Fruit fly (Drosophila melanogaster) whole organism, embryonic: ENCODE data around the gene Cdc7.
A peak's percentile ranks its signal among the peaks of the same experiment; 100 is the strongest.

Experiments
- CG10321 ChIP-seq: fragments of 200-800 bp; sonication (Bioruptor generic); IDR thresholded peaks from 2 replicates; pipeline ENCODE4 v1.3.6; 2022; ENCODE audit warnings: missing biosample characterization, missing genetic modification characterization
- CG10431 ChIP-seq: fragments of 200-800 bp; sonication (Bioruptor generic); optimal IDR thresholded peaks from 3 replicates; lab custom pipeline; 2018; ENCODE audit warnings: missing biosample characterization, mild to moderate bottlenecking, missing genetic modification characterization
- CG10565 ChIP-seq: fragments of 200-800 bp; sonication (Bioruptor generic); optimal IDR thresholded peaks from 3 replicates; lab custom pipeline; 2016; ENCODE audit warnings: missing biosample characterization, mild to moderate bottlenecking, missing genetic modification characterization
- CG1233 ChIP-seq: fragments of 200-800 bp; sonication (Bioruptor generic); optimal IDR thresholded peaks from 4 replicates; lab custom pipeline; 2018; ENCODE audit warnings: missing biosample characterization, mild to moderate bottlenecking, missing genetic modification characterization
- CG13123 ChIP-seq: fragments of 200-800 bp; sonication (Bioruptor generic); optimal IDR thresholded peaks from 2 replicates; lab custom pipeline; 2016; ENCODE audit warnings: missing biosample characterization, missing genetic modification characterization
- CG13287 ChIP-seq: fragments of 200-800 bp; sonication (Bioruptor generic); IDR thresholded peaks from 2 replicates; pipeline ENCODE4 v1.3.6; 2022; ENCODE audit warnings: missing biosample characterization, missing genetic modification characterization; ENCODE audit not compliant: partially characterized antibody
- CG14667 ChIP-seq: fragments of 200-800 bp; sonication (Bioruptor generic); IDR thresholded peaks from 2 replicates; pipeline ENCODE4 v1.3.6; 2022; ENCODE audit warnings: missing biosample characterization, missing genetic modification characterization
- CG16815 ChIP-seq: fragments of 200-800 bp; sonication (Bioruptor generic); optimal IDR thresholded peaks from 3 replicates; lab custom pipeline; 2017; ENCODE audit warnings: missing biosample characterization, mild to moderate bottlenecking, missing genetic modification characterization
- CG2889 ChIP-seq: fragments of 200-800 bp; sonication (Bioruptor generic); IDR thresholded peaks from 3 replicates; pipeline ENCODE4 v1.3.6; 2022; ENCODE audit warnings: missing biosample characterization, missing genetic modification characterization
- CG3065 ChIP-seq: fragments of 200-800 bp; sonication (Bioruptor generic); optimal IDR thresholded peaks from 2 replicates; lab custom pipeline; 2016; ENCODE audit warnings: missing biosample characterization, missing genetic modification characterization
- CG31224 ChIP-seq: fragments of 200-800 bp; sonication (Bioruptor generic); IDR thresholded peaks from 2 replicates; pipeline ENCODE4 v1.3.6; 2022; ENCODE audit warnings: missing biosample characterization, missing genetic modification characterization
- CG3407 ChIP-seq: fragments of 200-800 bp; sonication (Bioruptor generic); optimal IDR thresholded peaks from 2 replicates; lab custom pipeline; 2018; ENCODE audit warnings: missing biosample characterization, mild to moderate bottlenecking, missing genetic modification characterization
- CG34376 ChIP-seq: fragments of 200-800 bp; sonication (Bioruptor generic); optimal IDR thresholded peaks from 2 replicates; lab custom pipeline; 2018; ENCODE audit warnings: missing biosample characterization, mild to moderate bottlenecking, missing genetic modification characterization
- CG4424 ChIP-seq: fragments of 200-800 bp; sonication (Bioruptor generic); optimal IDR thresholded peaks from 3 replicates; lab custom pipeline; 2016; ENCODE audit warnings: missing biosample characterization, missing genetic modification characterization
- CG5245 ChIP-seq: fragments of 200-800 bp; sonication (Bioruptor generic); optimal IDR thresholded peaks from 3 replicates; lab custom pipeline; 2016; ENCODE audit warnings: missing biosample characterization, missing genetic modification characterization
- CG6813 ChIP-seq: fragments of 200-800 bp; sonication (Bioruptor generic); optimal IDR thresholded peaks from 2 replicates; lab custom pipeline; 2017; ENCODE audit warnings: missing biosample characterization, missing genetic modification characterization, mild to moderate bottlenecking, moderate library complexity, missing genetic modification reagents
- CG8388 ChIP-seq: fragments of 200-800 bp; sonication (Bioruptor generic); optimal IDR thresholded peaks from 2 replicates; lab custom pipeline; 2019; ENCODE audit warnings: missing biosample characterization, mild to moderate bottlenecking, missing genetic modification characterization, moderate library complexity
- Dek ChIP-seq: fragments of 200-800 bp; sonication (Bioruptor generic); optimal IDR thresholded peaks from 3 replicates; lab custom pipeline; 2019; ENCODE audit warnings: missing biosample characterization, mild to moderate bottlenecking, missing genetic modification characterization, moderate library complexity
- Doc2 ChIP-seq: fragments of 200-800 bp; sonication (Bioruptor generic); IDR thresholded peaks from 2 replicates; pipeline ENCODE4 v1.3.6; 2022; ENCODE audit warnings: missing biosample characterization, missing genetic modification characterization
- HHEX ChIP-seq: fragments of 200-800 bp; sonication (Bioruptor generic); optimal IDR thresholded peaks from 3 replicates; lab custom pipeline; 2017; ENCODE audit warnings: missing biosample characterization, mild to moderate bottlenecking, missing genetic modification characterization, missing genetic modification reagents
- HmgZ ChIP-seq: fragments of 200-800 bp; sonication (Bioruptor generic); optimal IDR thresholded peaks from 2 replicates; lab custom pipeline; 2018; ENCODE audit warnings: missing biosample characterization, mild to moderate bottlenecking, missing genetic modification characterization
- Jarid2 ChIP-seq: fragments of 200-800 bp; sonication (Bioruptor generic); optimal IDR thresholded peaks from 3 replicates; lab custom pipeline; 2017; ENCODE audit warnings: mild to moderate bottlenecking, missing biosample characterization, missing genetic modification reagents, missing genetic modification characterization
- Lhr ChIP-seq: fragments of 200-800 bp; sonication (Bioruptor generic); optimal IDR thresholded peaks from 3 replicates; lab custom pipeline; 2017; ENCODE audit warnings: mild to moderate bottlenecking, missing biosample characterization, missing genetic modification reagents, missing genetic modification characterization
- MESR4 ChIP-seq: fragments of 200-800 bp; sonication (Bioruptor generic); optimal IDR thresholded peaks from 2 replicates; lab custom pipeline; 2018; ENCODE audit warnings: missing biosample characterization, mild to moderate bottlenecking, missing genetic modification characterization, moderate library complexity
- Mrtf ChIP-seq: fragments of 200-800 bp; sonication (Bioruptor generic); IDR thresholded peaks from 3 replicates; pipeline ENCODE4 v1.3.6; 2022; ENCODE audit warnings: missing biosample characterization, missing genetic modification characterization
- Sox102F ChIP-seq: fragments of 200-800 bp; sonication (Bioruptor generic); optimal IDR thresholded peaks from 2 replicates; lab custom pipeline; 2018; ENCODE audit warnings: missing biosample characterization, mild to moderate bottlenecking, missing genetic modification characterization, moderate library complexity
- TFAM ChIP-seq: fragments of 200-800 bp; sonication (Bioruptor generic); optimal IDR thresholded peaks from 2 replicates; lab custom pipeline; 2017; ENCODE audit warnings: missing biosample characterization, missing genetic modification characterization, inconsistent platforms
- Xrp1 ChIP-seq: fragments of 200-800 bp; sonication (Bioruptor generic); IDR thresholded peaks from 2 replicates; pipeline ENCODE4 v1.3.6; 2022; ENCODE audit warnings: missing biosample characterization, missing genetic modification characterization
- br ChIP-seq: fragments of >200 bp; optimal IDR thresholded peaks from 2 replicates; lab custom pipeline; 2017
- dysf ChIP-seq: fragments of 200-800 bp; sonication (Bioruptor generic); IDR thresholded peaks from 3 replicates; pipeline ENCODE4 v1.3.6; 2022; ENCODE audit warnings: missing biosample characterization, missing genetic modification characterization
- esg ChIP-seq: fragments of 200-800 bp; sonication (Bioruptor generic); conservative IDR thresholded peaks from 2 replicates; pipeline ENCODE4 v1.3.6; 2022; ENCODE audit warnings: missing biosample characterization, missing genetic modification characterization
- eve ChIP-seq, 2 experiments: fragments of >200 bp; optimal IDR thresholded peaks; 2 replicates each; lab custom pipeline; 2017; ENCODE audit warnings: missing biosample characterization in 2 of 2, missing genetic modification characterization in 2 of 2
- fru ChIP-seq: fragments of >200 bp; optimal IDR thresholded peaks from 2 replicates; lab custom pipeline; 2017
- fu2 ChIP-seq: fragments of 200-800 bp; sonication (Bioruptor generic); optimal IDR thresholded peaks from 2 replicates; lab custom pipeline; 2016; ENCODE audit warnings: missing biosample characterization, missing genetic modification characterization
- gsb-n ChIP-seq: fragments of 200-800 bp; sonication (Bioruptor generic); optimal IDR thresholded peaks from 3 replicates; lab custom pipeline; 2018; ENCODE audit warnings: missing biosample characterization, mild to moderate bottlenecking, missing genetic modification characterization
- hkb ChIP-seq, 2 experiments: fragments of 200-800 bp in 1 of 2; fragments of >200 bp in 1 of 2; sonication (Bioruptor generic) in 1 of 2; IDR thresholded peaks in 1 of 2; optimal IDR thresholded peaks in 1 of 2; 2 replicates each; pipeline versions ENCODE4 v1.3.6 to Lab custom; 2017 to 2022; ENCODE audit warnings: missing biosample characterization in 1 of 2, missing genetic modification characterization in 1 of 2
- ind ChIP-seq: fragments of 200-800 bp; sonication (Bioruptor generic); optimal IDR thresholded peaks from 3 replicates; lab custom pipeline; 2016; ENCODE audit warnings: missing biosample characterization, missing genetic modification characterization
- lmd ChIP-seq: fragments of 200-800 bp; sonication (Bioruptor generic); IDR thresholded peaks from 2 replicates; pipeline ENCODE4 v1.3.6; 2022; ENCODE audit warnings: missing biosample characterization, missing genetic modification characterization
- lola ChIP-seq, 3 experiments: fragments of >200 bp in 2 of 3; fragments of 200-800 bp in 1 of 3; sonication (Bioruptor generic) in 1 of 3; optimal IDR thresholded peaks; 2 replicates each; lab custom pipeline; 2017 to 2019; ENCODE audit warnings: missing biosample characterization in 3 of 3, missing genetic modification characterization in 3 of 3, mild to moderate bottlenecking in 1 of 3, moderate library complexity in 1 of 3
- pb ChIP-seq: fragments of 200-800 bp; sonication (Bioruptor generic); optimal IDR thresholded peaks from 3 replicates; lab custom pipeline; 2016; ENCODE audit warnings: missing biosample characterization, missing genetic modification characterization
- peb ChIP-seq: fragments of 200-800 bp; sonication (Bioruptor generic); IDR thresholded peaks from 2 replicates; pipeline ENCODE4 v1.3.6; 2022; ENCODE audit warnings: missing biosample characterization, missing genetic modification characterization
- salm ChIP-seq: fragments of 200-800 bp; sonication (Bioruptor generic); optimal IDR thresholded peaks from 2 replicates; lab custom pipeline; 2018; ENCODE audit warnings: missing biosample characterization, mild to moderate bottlenecking, missing genetic modification characterization
- seq ChIP-seq: fragments of 200-800 bp; sonication (Bioruptor generic); IDR thresholded peaks from 2 replicates; pipeline ENCODE4 v1.3.6; 2022; ENCODE audit warnings: missing biosample characterization, missing genetic modification characterization
- slbo ChIP-seq: fragments of 200-800 bp; sonication (Bioruptor generic); IDR thresholded peaks from 2 replicates; pipeline ENCODE4 v1.3.6; 2022; ENCODE audit warnings: missing biosample characterization, missing genetic modification characterization
- ssp ChIP-seq: fragments of 200-800 bp; sonication (Bioruptor generic); IDR thresholded peaks from 2 replicates; pipeline ENCODE4 v1.3.6; 2022; ENCODE audit warnings: missing biosample characterization, missing genetic modification characterization
- tgo ChIP-seq: fragments of 200-800 bp; sonication (Bioruptor generic); IDR thresholded peaks from 3 replicates; pipeline ENCODE4 v1.3.6; 2022; ENCODE audit warnings: missing biosample characterization, missing genetic modification characterization
- trh ChIP-seq: fragments of 200-800 bp; sonication (Bioruptor generic); optimal IDR thresholded peaks from 2 replicates; lab custom pipeline; 2016; ENCODE audit warnings: missing biosample characterization, missing genetic modification characterization
- ttk ChIP-seq: fragments of 200-800 bp; sonication (Bioruptor generic); IDR thresholded peaks from 2 replicates; pipeline ENCODE4 v2.1.2; 2022; ENCODE audit warnings: missing biosample characterization, missing genetic modification characterization
- tup ChIP-seq: fragments of 200-800 bp; sonication (Bioruptor generic); optimal IDR thresholded peaks from 2 replicates; lab custom pipeline; 2016; ENCODE audit warnings: missing biosample characterization, mild to moderate bottlenecking, missing genetic modification characterization, moderate library complexity
- vnd ChIP-seq: fragments of 200-800 bp; sonication (Bioruptor generic); IDR thresholded peaks from 3 replicates; pipeline ENCODE4 v1.3.6; 2022; ENCODE audit warnings: missing biosample characterization, missing genetic modification characterization; ENCODE audit not compliant: partially characterized antibody

Cdc7 gene

dm6 chrX:6656023-6656594, 1.8 kb downstream of the Cdc7 start (continued):
- peak; percentile 81 for TF ChIP-seq HmgZ (tag; lab: Kevin White, UChicago)
- no peak for TF ChIP-seq CG13287 (GFP tag; lab: Robert Waterston, UW)
- peak in 1 of 2 experiments; percentile 42 for TF ChIP-seq eve (GFP tag; optimal IDR thresholded peaks at IDR 0.05; lab: Kevin White, UChicago)
- TF ChIP-seq HHEX (GFP tag; lab: Kevin White, UChicago): peak; percentile 88
- TF ChIP-seq Dek (tag; lab: Kevin White, UChicago): peak; percentile 78
- TF ChIP-seq CG3407 (GFP tag; lab: Kevin White, UChicago): peak; percentile 50
- TF ChIP-seq pb (GFP tag; lab: Kevin White, UChicago): peak; percentile 71
- peak; percentile 33 for TF ChIP-seq salm
- TF ChIP-seq fu2 (GFP tag; lab: Kevin White, UChicago): peak; percentile 79
- peak; percentile 85 for TF ChIP-seq esg (GFP tag; lab: Robert Waterston, UW)
- TF ChIP-seq ind (GFP tag; lab: Kevin White, UChicago): peak; percentile 85
- TF ChIP-seq Sox102F: peak; percentile 84
- TF ChIP-seq Jarid2 (GFP tag; lab: Kevin White, UChicago): peak; percentile 66
- TF ChIP-seq dysf (GFP tag; lab: Robert Waterston, UW): peak; percentile 89
- peak; percentile 69; the same call in 2 of the 3 replicates for TF ChIP-seq Mrtf (GFP tag; lab: Robert Waterston, UW)
- TF ChIP-seq fru: no peak
- TF ChIP-seq lola (GFP tag; optimal IDR thresholded peaks at IDR 0.05; lab: Kevin White, UChicago): peak in 1 of 3 experiments; percentile 61
- TF ChIP-seq CG5245 (GFP tag; lab: Kevin White, UChicago): peak; percentile 68
- no peak for TF ChIP-seq br (lab: Kevin White, UChicago)
- TF ChIP-seq ssp: peak; percentile 64
- peak; percentile 49 for TF ChIP-seq trh
- TF ChIP-seq hkb (optimal IDR thresholded peaks at IDR 0.05; lab: Kevin White, UChicago): no peak
- peak; percentile 88 for TF ChIP-seq hkb (GFP tag; IDR thresholded peaks at IDR 0.05; lab: Robert Waterston, UW)
- peak; percentile 22 for TF ChIP-seq TFAM (GFP tag; lab: Kevin White, UChicago)
- peak; percentile 99 for TF ChIP-seq CG31224 (GFP tag; lab: Robert Waterston, UW)
- no peak for TF ChIP-seq CG10431
- peak; percentile 86 for TF ChIP-seq CG4424 (GFP tag; lab: Kevin White, UChicago)
- TF ChIP-seq ttk (GFP tag; lab: Robert Waterston, UW): peak; percentile 78
- TF ChIP-seq Lhr (GFP tag; lab: Kevin White, UChicago): peak; percentile 40
- TF ChIP-seq peb: peak; percentile 60
- TF ChIP-seq gsb-n (tag; lab: Kevin White, UChicago): peak; percentile 52
- peak; percentile 9 for TF ChIP-seq MESR4 (GFP tag; lab: Kevin White, UChicago)
- TF ChIP-seq CG14667 (GFP tag; lab: Robert Waterston, UW): peak; percentile 68
- TF ChIP-seq tgo: peak; percentile 81
- peak; percentile 86 for TF ChIP-seq slbo (GFP tag; lab: Robert Waterston, UW)
- 0 out of 3 replicates have a peak, but pooled peaks have one; percentile 48 for TF ChIP-seq CG2889 (GFP tag; lab: Robert Waterston, UW)
- TF ChIP-seq CG13123 (GFP tag; lab: Kevin White, UChicago): peak; percentile 74
- peak; percentile 78 for TF ChIP-seq CG6813 (GFP tag; lab: Kevin White, UChicago)
- TF ChIP-seq CG3065 (GFP tag; lab: Kevin White, UChicago): peak; percentile 15
- TF ChIP-seq tup: peak; percentile 77
- peak; percentile 73 for TF ChIP-seq CG16815
- TF ChIP-seq CG10321 (GFP tag; lab: Robert Waterston, UW): peak; percentile 28; the same call in 1 of the 2 replicates
- peak; percentile 80 for TF ChIP-seq Xrp1 (GFP tag; lab: Robert Waterston, UW)
- peak; percentile 53 for TF ChIP-seq CG34376
- peak; percentile 82 for TF ChIP-seq seq (GFP tag; lab: Robert Waterston, UW)
- TF ChIP-seq lmd (GFP tag; lab: Robert Waterston, UW): peak; percentile 87
- TF ChIP-seq CG1233: peak; percentile 80
- no peak for TF ChIP-seq vnd (GFP tag; lab: Robert Waterston, UW)
- no peak for TF ChIP-seq CG10565
- TF ChIP-seq CG8388 (GFP tag; lab: Kevin White, UChicago): peak; percentile 81
- TF ChIP-seq Doc2: no peak
